Fruit fly (Drosophila melanogaster) whole organism, embryonic: ENCODE measurements around the gene CG15199.

ENCODE experiments used
- Abd-B ChIP-seq: fragments of 200-800 bp; sonication (Bioruptor generic); optimal IDR thresholded peaks from 2 replicates; lab custom pipeline; 2018; ENCODE audit warnings: missing biosample characterization, mild to moderate bottlenecking, missing genetic modification characterization, moderate library complexity
- BtbVII ChIP-seq: fragments of 200-800 bp; sonication (Bioruptor generic); optimal IDR thresholded peaks from 3 replicates; lab custom pipeline; 2017; ENCODE audit warnings: missing biosample characterization, mild to moderate bottlenecking, missing genetic modification characterization
- CG10654 ChIP-seq: fragments of 200-800 bp; sonication (Bioruptor generic); optimal IDR thresholded peaks from 2 replicates; lab custom pipeline; 2016; ENCODE audit warnings: missing biosample characterization, missing genetic modification characterization
- CG10979 ChIP-seq: fragments of 200-800 bp; sonication (Bioruptor generic); optimal IDR thresholded peaks from 2 replicates; lab custom pipeline; 2018; ENCODE audit warnings: missing biosample characterization, mild to moderate bottlenecking, missing genetic modification characterization, moderate library complexity
- CG12391 ChIP-seq: fragments of 200-800 bp; sonication (Bioruptor generic); optimal IDR thresholded peaks from 3 replicates; lab custom pipeline; 2018; ENCODE audit warnings: missing biosample characterization, mild to moderate bottlenecking, missing genetic modification characterization, moderate library complexity
- CG12769 ChIP-seq: fragments of 200-800 bp; sonication (Bioruptor generic); optimal IDR thresholded peaks from 2 replicates; lab custom pipeline; 2019; ENCODE audit warnings: missing biosample characterization, mild to moderate bottlenecking, missing genetic modification characterization, moderate library complexity
- CG13123 ChIP-seq: fragments of 200-800 bp; sonication (Bioruptor generic); optimal IDR thresholded peaks from 2 replicates; lab custom pipeline; 2016; ENCODE audit warnings: missing biosample characterization, missing genetic modification characterization
- CG14710 ChIP-seq: fragments of 200-800 bp; sonication (Bioruptor generic); optimal IDR thresholded peaks from 3 replicates; lab custom pipeline; 2019; ENCODE audit warnings: missing biosample characterization, mild to moderate bottlenecking, missing genetic modification characterization, moderate library complexity
- CG1647 ChIP-seq: fragments of 200-800 bp; sonication (Bioruptor generic); optimal IDR thresholded peaks from 3 replicates; lab custom pipeline; 2016; ENCODE audit warnings: missing biosample characterization, missing genetic modification characterization
- CG17359 ChIP-seq: fragments of 200-800 bp; sonication (Bioruptor generic); optimal IDR thresholded peaks from 3 replicates; lab custom pipeline; 2018; ENCODE audit warnings: missing biosample characterization, mild to moderate bottlenecking, missing genetic modification characterization, moderate library complexity
- CG18262 ChIP-seq: fragments of 200-800 bp; optimal IDR thresholded peaks from 3 replicates; lab custom pipeline; 2019; ENCODE audit warnings: missing biosample characterization, mild to moderate bottlenecking, missing genetic modification characterization, moderate library complexity
- CG18599 ChIP-seq: fragments of 200-800 bp; sonication (Bioruptor generic); optimal IDR thresholded peaks from 3 replicates; lab custom pipeline; 2017; ENCODE audit warnings: missing biosample characterization, missing genetic modification characterization, mild to moderate bottlenecking, moderate library complexity, missing genetic modification reagents
- CG18619 ChIP-seq: fragments of 200-800 bp; sonication (Bioruptor generic); optimal IDR thresholded peaks from 3 replicates; lab custom pipeline; 2017; ENCODE audit warnings: missing biosample characterization, mild to moderate bottlenecking, missing genetic modification characterization
- CG4730 ChIP-seq: fragments of 200-800 bp; sonication (Bioruptor generic); IDR thresholded peaks from 2 replicates; pipeline ENCODE4 v1.3.6; 2022; ENCODE audit warnings: missing biosample characterization, missing genetic modification characterization
- CG4820 ChIP-seq: fragments of 200-800 bp; sonication (Bioruptor generic); optimal IDR thresholded peaks from 3 replicates; lab custom pipeline; 2016; ENCODE audit warnings: missing biosample characterization, missing genetic modification characterization
- CG6175 ChIP-seq: fragments of 200-800 bp; sonication (Bioruptor generic); IDR thresholded peaks from 3 replicates; pipeline ENCODE4 v1.3.6; 2022; ENCODE audit warnings: missing biosample characterization, missing genetic modification characterization
- CG7745 ChIP-seq: fragments of 200-800 bp; sonication (Bioruptor generic); optimal IDR thresholded peaks from 2 replicates; lab custom pipeline; 2018; ENCODE audit warnings: missing biosample characterization, mild to moderate bottlenecking, missing genetic modification characterization, moderate library complexity
- CG7839 ChIP-seq: fragments of 200-800 bp; sonication (Bioruptor generic); optimal IDR thresholded peaks from 3 replicates; lab custom pipeline; 2018; ENCODE audit warnings: missing biosample characterization, mild to moderate bottlenecking, missing genetic modification characterization, moderate library complexity
- CTCF ChIP-seq: fragments of 200-800 bp; sonication (Bioruptor generic); optimal IDR thresholded peaks from 2 replicates; lab custom pipeline; 2017; ENCODE audit warnings: missing biosample characterization, mild to moderate bottlenecking, missing genetic modification characterization, moderate library complexity
- Dbx ChIP-seq: fragments of 200-800 bp; sonication (Bioruptor generic); IDR thresholded peaks from 3 replicates; pipeline ENCODE4 v1.3.6; 2022; ENCODE audit warnings: missing biosample characterization, missing genetic modification characterization
- Drgx ChIP-seq: fragments of 200-800 bp; sonication (Bioruptor generic); IDR thresholded peaks from 2 replicates; pipeline ENCODE4 v1.3.6; 2022; ENCODE audit warnings: missing biosample characterization, missing genetic modification characterization
- E2f2 ChIP-seq: fragments of 200-800 bp; sonication (Bioruptor generic); IDR thresholded peaks from 2 replicates; pipeline ENCODE4 v1.3.6; 2022; ENCODE audit warnings: missing biosample characterization, missing genetic modification characterization
- ERR ChIP-seq: fragments of 200-800 bp; sonication (Bioruptor generic); optimal IDR thresholded peaks from 2 replicates; lab custom pipeline; 2016; ENCODE audit warnings: missing biosample characterization, missing genetic modification characterization
- Ets97D ChIP-seq: fragments of 200-800 bp; sonication (Bioruptor generic); optimal IDR thresholded peaks from 3 replicates; lab custom pipeline; 2016; ENCODE audit warnings: missing biosample characterization, missing genetic modification characterization
- Fer3 ChIP-seq: fragments of 200-800 bp; sonication (Bioruptor generic); optimal IDR thresholded peaks from 2 replicates; lab custom pipeline; 2018; ENCODE audit warnings: missing biosample characterization, mild to moderate bottlenecking, missing genetic modification characterization, moderate library complexity
- Hr78 ChIP-seq, 2 experiments: fragments of 200-800 bp in 1 of 2; fragments of >200 bp in 1 of 2; sonication (Bioruptor generic) in 1 of 2; optimal IDR thresholded peaks; 2 replicates each; lab custom pipeline; 2017 to 2019; ENCODE audit warnings: missing biosample characterization in 2 of 2, missing genetic modification characterization in 2 of 2, mild to moderate bottlenecking in 1 of 2, moderate library complexity in 1 of 2
- Med ChIP-seq: fragments of 200-800 bp; sonication (Bioruptor generic); peaks from one replicate; lab custom pipeline; 2016; ENCODE audit warnings: missing biosample characterization, missing genetic modification characterization, mild to moderate bottlenecking, inconsistent platforms, moderate library complexity
- Sox100B ChIP-seq: fragments of 200-800 bp; sonication (Bioruptor generic); optimal IDR thresholded peaks from 3 replicates; lab custom pipeline; 2018; ENCODE audit warnings: missing biosample characterization, mild to moderate bottlenecking, missing genetic modification characterization
- ab ChIP-seq: fragments of 200-800 bp; sonication (Bioruptor generic); optimal IDR thresholded peaks from 2 replicates; lab custom pipeline; 2016; ENCODE audit warnings: missing biosample characterization, missing genetic modification characterization
- ash1 ChIP-seq: fragments of 200-800 bp; sonication (Bioruptor generic); optimal IDR thresholded peaks from 2 replicates; lab custom pipeline; 2018; ENCODE audit warnings: missing biosample characterization, mild to moderate bottlenecking, missing genetic modification characterization
- bcd ChIP-seq: fragments of 200-800 bp; sonication (Bioruptor generic); optimal IDR thresholded peaks from 2 replicates; lab custom pipeline; 2017; ENCODE audit warnings: missing biosample characterization, mild to moderate bottlenecking, missing genetic modification characterization
- crol ChIP-seq: fragments of 200-800 bp; sonication (Bioruptor generic); IDR thresholded peaks from 2 replicates; pipeline ENCODE4 v1.3.6; 2022; ENCODE audit warnings: missing biosample characterization, missing genetic modification characterization
- dmrt99B ChIP-seq: fragments of 200-800 bp; sonication (Bioruptor generic); optimal IDR thresholded peaks from 2 replicates; lab custom pipeline; 2018; ENCODE audit warnings: missing biosample characterization, mild to moderate bottlenecking, missing genetic modification characterization, moderate library complexity
- dpn ChIP-seq, 2 experiments: fragments of 200-800 bp; sonication (Bioruptor generic); optimal IDR thresholded peaks; 3 replicates each; lab custom pipeline; 2016; ENCODE audit warnings: missing biosample characterization in 2 of 2, missing genetic modification characterization in 2 of 2
- exex ChIP-seq: fragments of 200-800 bp; sonication (Bioruptor generic); optimal IDR thresholded peaks from 4 replicates; lab custom pipeline; 2018; ENCODE audit warnings: missing biosample characterization, mild to moderate bottlenecking, missing genetic modification characterization, moderate library complexity
- eyg ChIP-seq: fragments of 200-800 bp; sonication (Bioruptor generic); optimal IDR thresholded peaks from 3 replicates; lab custom pipeline; 2016; ENCODE audit warnings: missing biosample characterization, missing genetic modification characterization
- mam ChIP-seq: fragments of 200-800 bp; sonication (Bioruptor generic); optimal IDR thresholded peaks from 3 replicates; lab custom pipeline; 2016; ENCODE audit warnings: missing biosample characterization, missing genetic modification characterization
- onecut ChIP-seq: fragments of 200-800 bp; sonication (Bioruptor generic); IDR thresholded peaks from 2 replicates; pipeline ENCODE4 v1.3.6; 2022; ENCODE audit warnings: missing biosample characterization, missing genetic modification characterization
- pros ChIP-seq: fragments of 200-800 bp; sonication (Bioruptor generic); optimal IDR thresholded peaks from 3 replicates; lab custom pipeline; 2019; ENCODE audit warnings: missing biosample characterization, mild to moderate bottlenecking, missing genetic modification characterization, moderate library complexity
- pzg ChIP-seq: fragments of 200-800 bp; sonication (Bioruptor generic); optimal IDR thresholded peaks from 3 replicates; lab custom pipeline; 2018; ENCODE audit warnings: missing biosample characterization, mild to moderate bottlenecking, missing genetic modification characterization, moderate library complexity
- sd ChIP-seq: fragments of 200-800 bp; sonication (Bioruptor generic); optimal IDR thresholded peaks from 3 replicates; lab custom pipeline; 2018; ENCODE audit warnings: missing biosample characterization, mild to moderate bottlenecking, missing genetic modification characterization, moderate library complexity
- so ChIP-seq: fragments of 200-800 bp; sonication (Bioruptor generic); IDR thresholded peaks from 3 replicates; pipeline ENCODE4 v1.3.6; 2022; ENCODE audit warnings: missing biosample characterization, missing genetic modification characterization
- sr ChIP-seq: fragments of 200-800 bp; sonication (Bioruptor generic); IDR thresholded peaks from 3 replicates; pipeline ENCODE4 v1.3.6; 2022; ENCODE audit warnings: missing biosample characterization, missing genetic modification characterization
- wor ChIP-seq: fragments of 200-800 bp; sonication (Bioruptor generic); IDR thresholded peaks from 2 replicates; pipeline ENCODE4 v1.3.6; 2022; ENCODE audit warnings: missing biosample characterization, missing genetic modification characterization
- zfh1 ChIP-seq: fragments of 200-800 bp; sonication (Bioruptor generic); IDR thresholded peaks from 3 replicates; pipeline ENCODE4 v1.3.6; 2022; ENCODE audit warnings: missing biosample characterization, missing genetic modification characterization

Gene CG15199

dm6 chrX:11141785-11142591, at the start of gene CG15199, which contains the start of gene CG15202:
TSS of gene CG15199 (minus strand) at chrX:11141835.
TSS of gene CG15202 (plus strand) at chrX:11142541.
- TF ChIP-seq zfh1 (no peak), dpn (GFP tag; optimal IDR thresholded peaks at IDR 0.05; lab: Kevin White, UChicago) (peak in 1 of 2 experiments; percentile 8), CG7839 (tag; lab: Kevin White, UChicago) (peak; percentile 46), dmrt99B (tag; lab: Kevin White, UChicago) (peak; percentile 50), Dbx (GFP tag; lab: Robert Waterston, UW) (no peak)

- TF ChIP-seq ab (no peak), onecut (GFP tag; lab: Robert Waterston, UW) (no peak), pzg (GFP tag; lab: Kevin White, UChicago) (no peak), sr (GFP tag; lab: Robert Waterston, UW) (no peak), pros (GFP tag; lab: Kevin White, UChicago) (no peak), CG13123 (no peak), CG12769 (tag; lab: Kevin White, UChicago) (no peak), Drgx (GFP tag; lab: Robert Waterston, UW) (no peak), bcd (GFP tag; lab: Kevin White, UChicago) (no peak), Abd-B (GFP tag; lab: Kevin White, UChicago) (no peak), E2f2 (GFP tag; lab: Robert Waterston, UW) (no peak), CG18619 (GFP tag; lab: Kevin White, UChicago) (no peak), CG14710 (tag; lab: Kevin White, UChicago) (no peak), CG17359 (tag; lab: Kevin White, UChicago) (no peak), CG12391 (tag; lab: Kevin White, UChicago) (no peak), CG10979 (tag; lab: Kevin White, UChicago) (no peak), CG4820 (GFP tag; lab: Kevin White, UChicago) (no peak), CG4730 (GFP tag; lab: Robert Waterston, UW) (no peak), Med (GFP tag; lab: Kevin White, UChicago) (no peak), BtbVII (no peak)
Observed at dm6 chrX:11182631-11183030, 41.0 kb upstream of the CG15199 start, which contains the start of gene CG15200. TSS of gene CG15200 (plus strand) at chrX:11182931.

- TF ChIP-seq crol = peak; percentile 56
- no peak for TF ChIP-seq exex (tag; lab: Kevin White, UChicago)
Observed at dm6 chrX:11176073-11176472, 34.4 kb upstream of the CG15199 start.

dm6 chrX:11170578-11170977, 28.9 kb upstream of the CG15199 start, which contains the start of gene CG1394:
TSS of gene CG1394 (minus strand) at chrX:11170678.
- no peak for TF ChIP-seq Fer3 (tag; lab: Kevin White, UChicago)
- TF ChIP-seq sd (tag; lab: Kevin White, UChicago) = no peak
- TF ChIP-seq CG6175 = no peak
- TF ChIP-seq eyg (GFP tag; lab: Kevin White, UChicago) = no peak
- TF ChIP-seq ash1 (GFP tag; lab: Kevin White, UChicago) = no peak
- no peak for TF ChIP-seq CG7745
- TF ChIP-seq Sox100B (GFP tag; lab: Kevin White, UChicago) = no peak
- TF ChIP-seq CG10654 (GFP tag; lab: Kevin White, UChicago) = no peak
- TF ChIP-seq Abd-B (GFP tag; lab: Kevin White, UChicago) = no peak
- no peak for TF ChIP-seq CTCF (GFP tag; lab: Kevin White, UChicago)
- TF ChIP-seq ERR = no peak
- no peak for TF ChIP-seq mam (GFP tag; lab: Kevin White, UChicago)
- no peak for TF ChIP-seq Ets97D (GFP tag; lab: Kevin White, UChicago)
- no peak for TF ChIP-seq CG18599 (GFP tag; lab: Kevin White, UChicago)
- TF ChIP-seq so = no peak
- TF ChIP-seq CG1647 (GFP tag; lab: Kevin White, UChicago) = no peak
- no peak for TF ChIP-seq Hr78 (GFP tag; optimal IDR thresholded peaks at IDR 0.05; lab: Kevin White, UChicago)
- TF ChIP-seq CG18262 = no peak
- TF ChIP-seq wor (GFP tag; lab: Robert Waterston, UW) = no peak
